Comparison of ENCODE assay signal across 4 fruit fly cellular contexts in genomic region chr3R:23013482-23013881, dm6.
A peak's percentile ranks its signal among the peaks of the same experiment; 100 is the strongest.
TF ChIP-seq lines count a peak whose summit lies in the region.

No protein-coding gene starts in this region.

- no peak for TF ChIP-seq CTCF in whole organism, embryonic (GFP tag; optimal IDR thresholded peaks at IDR 0.05; lab: Kevin White, UChicago)

TF ChIP-seq in whole organism, 6 proteins besides CTCF, POLR2A, EP300 and RAD21:
- TF ChIP-seq EcR (GFP tag; optimal IDR thresholded peaks at IDR 0.05; lab: Kevin White, UChicago) = peak; percentile 35 to 57
- no peak for TF ChIP-seq psq (optimal IDR thresholded peaks at IDR 0.05; lab: Kevin White, UChicago)
- TF ChIP-seq pan (optimal IDR thresholded peaks at IDR 0.05; lab: Kevin White, UChicago) = no peak
- no peak for TF ChIP-seq usp (GFP tag; optimal IDR thresholded peaks at IDR 0.05; lab: Kevin White, UChicago)
- no peak for TF ChIP-seq CG8478 (optimal IDR thresholded peaks at IDR 0.05; lab: Kevin White, UChicago)
TF ChIP-seq in whole organism: peak in this region for 1.

TF ChIP-seq in whole organism, adult, 20 proteins besides CTCF, POLR2A, EP300 and RAD21:
- TF ChIP-seq kay (GFP tag; lab: Kevin White, UChicago; ENCODE audit: borderline replicate concordance) = peak; percentile 35
- peak; percentile 39 for TF ChIP-seq CG11617 (GFP tag; optimal IDR thresholded peaks at IDR 0.05; lab: Kevin White, UChicago)
- TF ChIP-seq CG1620 (GFP tag; optimal IDR thresholded peaks at IDR 0.05; lab: Kevin White, UChicago) = no peak
- no peak for TF ChIP-seq pad (GFP tag; optimal IDR thresholded peaks at IDR 0.05; lab: Kevin White, UChicago)
- TF ChIP-seq bab1 (GFP tag; optimal IDR thresholded peaks at IDR 0.05; lab: Kevin White, UChicago) = no peak
- TF ChIP-seq Mnt (GFP tag; optimal IDR thresholded peaks at IDR 0.05; lab: Kevin White, UChicago) = no peak
- TF ChIP-seq toe (GFP tag; optimal IDR thresholded peaks at IDR 0.05; lab: Kevin White, UChicago) = no peak
- TF ChIP-seq CG12768 (GFP tag; optimal IDR thresholded peaks at IDR 0.05; lab: Kevin White, UChicago) = peak; percentile 10
- no peak for TF ChIP-seq Hr96 (GFP tag; optimal IDR thresholded peaks at IDR 0.05; lab: Kevin White, UChicago)
- peak; percentile 68 for TF ChIP-seq cic (GFP tag; optimal IDR thresholded peaks at IDR 0.05; lab: Kevin White, UChicago)
- TF ChIP-seq Clk (GFP tag; optimal IDR thresholded peaks at IDR 0.05; lab: Kevin White, UChicago) = no peak
- peak; percentile 18 for TF ChIP-seq CG14711 (tag; optimal IDR thresholded peaks at IDR 0.05; lab: Kevin White, UChicago)
- TF ChIP-seq Crg-1 (GFP tag; optimal IDR thresholded peaks at IDR 0.05; lab: Kevin White, UChicago) = peak; percentile 17
- no peak for TF ChIP-seq cnc (optimal IDR thresholded peaks at IDR 0.05; lab: Kevin White, UChicago)
- peak; percentile 35 for TF ChIP-seq CG7045 (GFP tag; optimal IDR thresholded peaks at IDR 0.05; lab: Kevin White, UChicago)
- TF ChIP-seq tj (GFP tag; optimal IDR thresholded peaks at IDR 0.05; lab: Kevin White, UChicago) = no peak
- TF ChIP-seq ovo (GFP tag; optimal IDR thresholded peaks at IDR 0.05; lab: Kevin White, UChicago) = peak; percentile 6
- TF ChIP-seq CG7101 (tag; optimal IDR thresholded peaks at IDR 0.05; lab: Kevin White, UChicago) = peak; percentile 53
- peak; percentile 0 for TF ChIP-seq CG5204 (GFP tag; optimal IDR thresholded peaks at IDR 0.05; lab: Kevin White, UChicago)
- peak; percentile 67 for TF ChIP-seq CG33017 (tag; optimal IDR thresholded peaks at IDR 0.05; lab: Kevin White, UChicago)

TF ChIP-seq in whole organism, embryonic, 481 proteins besides CTCF, POLR2A, EP300 and RAD21 (continues in another document):
- TF ChIP-seq CG5953 (GFP tag; IDR thresholded peaks at IDR 0.05; lab: Robert Waterston, UW) = no peak
- no peak for TF ChIP-seq onecut (GFP tag; IDR thresholded peaks at IDR 0.05; lab: Robert Waterston, UW)
- TF ChIP-seq Dfd (GFP tag; optimal IDR thresholded peaks at IDR 0.05; lab: Kevin White, UChicago) = peak in 1 of 2 experiments; percentile 4
- TF ChIP-seq Ets97D (GFP tag; optimal IDR thresholded peaks at IDR 0.05; lab: Kevin White, UChicago) = no peak
- TF ChIP-seq CG15073 (GFP tag; optimal IDR thresholded peaks at IDR 0.05; lab: Kevin White, UChicago) = no peak
- TF ChIP-seq Atf3 (GFP tag; optimal IDR thresholded peaks at IDR 0.05; lab: Kevin White, UChicago) = no peak
- TF ChIP-seq z (GFP tag; IDR thresholded peaks at IDR 0.05; lab: Robert Waterston, UW) = no peak
- TF ChIP-seq CG7928 (GFP tag; optimal IDR thresholded peaks at IDR 0.05; lab: Kevin White, UChicago) = no peak
- no peak for TF ChIP-seq Doc3 (GFP tag; IDR thresholded peaks at IDR 0.05; lab: Robert Waterston, UW; ENCODE audit: partially characterized antibody)
- TF ChIP-seq Hmx (GFP tag; optimal IDR thresholded peaks at IDR 0.05; lab: Kevin White, UChicago) = no peak
- peak; percentile 43 for TF ChIP-seq ATbp (GFP tag; optimal IDR thresholded peaks at IDR 0.05; lab: Kevin White, UChicago)
- TF ChIP-seq CG16813 (GFP tag; IDR thresholded peaks at IDR 0.05; lab: Robert Waterston, UW; ENCODE audit: partially characterized antibody) = 0 out of 3 replicates have a peak, but pooled peaks have one; percentile 16
- TF ChIP-seq grn (GFP tag; optimal IDR thresholded peaks at IDR 0.05; lab: Kevin White, UChicago) = peak; percentile 56
- peak; percentile 29 for TF ChIP-seq unpg (GFP tag; optimal IDR thresholded peaks at IDR 0.05; lab: Kevin White, UChicago)
- TF ChIP-seq CG13424 (tag; optimal IDR thresholded peaks at IDR 0.05; lab: Kevin White, UChicago) = peak; percentile 3
- no peak for TF ChIP-seq CG3065 (GFP tag; optimal IDR thresholded peaks at IDR 0.05; lab: Kevin White, UChicago)
- no peak for TF ChIP-seq trh (GFP tag; optimal IDR thresholded peaks at IDR 0.05; lab: Kevin White, UChicago)
- no peak for TF ChIP-seq CG6683 (GFP tag; optimal IDR thresholded peaks at IDR 0.05; lab: Kevin White, UChicago)
- TF ChIP-seq Med (GFP tag; lab: Kevin White, UChicago) = peak; percentile 72
- TF ChIP-seq Hmr (GFP tag; optimal IDR thresholded peaks at IDR 0.05; lab: Kevin White, UChicago) = peak; percentile 33
- peak; percentile 1 for TF ChIP-seq CrebB (tag; optimal IDR thresholded peaks at IDR 0.05; lab: Kevin White, UChicago)
- peak; percentile 26; the same call in 1 of the 2 replicates for TF ChIP-seq MBD-R2 (GFP tag; IDR thresholded peaks at IDR 0.05; lab: Robert Waterston, UW)
- peak; percentile 74 for TF ChIP-seq Vsx1 (GFP tag; optimal IDR thresholded peaks at IDR 0.05; lab: Kevin White, UChicago)
- TF ChIP-seq wek (GFP tag; optimal IDR thresholded peaks at IDR 0.05; lab: Kevin White, UChicago) = peak; percentile 45
- peak in 1 of 2 experiments; percentile 52 for TF ChIP-seq Eip74EF (GFP tag; optimal IDR thresholded peaks at IDR 0.05; lab: Kevin White, UChicago)
- peak; percentile 30 for TF ChIP-seq schlank (tag; optimal IDR thresholded peaks at IDR 0.05; lab: Kevin White, UChicago)
- TF ChIP-seq sens (GFP tag; lab: Kevin White, UChicago) = peak; percentile 72
- peak; percentile 43; the same call in 1 of the 2 replicates for TF ChIP-seq Rfx (GFP tag; IDR thresholded peaks at IDR 0.05; lab: Robert Waterston, UW)
- TF ChIP-seq yki (optimal IDR thresholded peaks at IDR 0.05; lab: Kevin White, UChicago) = no peak
- TF ChIP-seq CG1603 (tag; optimal IDR thresholded peaks at IDR 0.05; lab: Kevin White, UChicago) = peak; percentile 19
- peak; percentile 17; the same call in 1 of the 2 replicates for TF ChIP-seq CG13287 (GFP tag; IDR thresholded peaks at IDR 0.05; lab: Robert Waterston, UW; ENCODE audit: partially characterized antibody)
- TF ChIP-seq chinmo (GFP tag; IDR thresholded peaks at IDR 0.05; lab: Robert Waterston, UW; ENCODE audit: partially characterized antibody) = no peak
- TF ChIP-seq MTF-1 (GFP tag; optimal IDR thresholded peaks at IDR 0.05; lab: Kevin White, UChicago; ENCODE audit: borderline replicate concordance) = peak; percentile 4
- peak; percentile 32 for TF ChIP-seq CG15269 (tag; optimal IDR thresholded peaks at IDR 0.05; lab: Kevin White, UChicago)

TF ChIP-seq in whole organism, prepupa, 60 proteins besides CTCF, POLR2A, EP300 and RAD21:
- TF ChIP-seq Eip78C (GFP tag; lab: Kevin White, UChicago) (peak; percentile 17), CG11762 (GFP tag; optimal IDR thresholded peaks at IDR 0.05; lab: Kevin White, UChicago; ENCODE audit: insufficient read depth) (no peak), fkh (GFP tag; optimal IDR thresholded peaks at IDR 0.05; lab: Kevin White, UChicago) (peak; percentile 91)
TF ChIP-seq in whole organism, prepupa: peak in this region for 2.
